Worm (Caenorhabditis elegans) whole organism, L4 larva: ENCODE data around the gene F59G1.4.

ENCODE experiments used
- F26F4.8 ChIP-seq: fragments of 200-800 bp; sonication (Bioruptor generic); conservative IDR thresholded peaks from 2 replicates; pipeline ENCODE4 v1.3.6; 2022; ENCODE audit warnings: missing genetic modification characterization, missing compliant biosample characterization
- T20F7.1 ChIP-seq: fragments of 200-800 bp; sonication (Bioruptor generic); optimal IDR thresholded peaks from 2 replicates; lab custom pipeline; 2018; ENCODE audit warnings: mild to moderate bottlenecking, missing genetic modification characterization, missing compliant biosample characterization
- ZK337.2 ChIP-seq: fragments of 200-800 bp; sonication (Bioruptor generic); IDR thresholded peaks from 2 replicates; pipeline ENCODE4 v1.3.6; 2022; ENCODE audit warnings: missing genetic modification reagents, missing genetic modification characterization, missing compliant biosample characterization
- ZK546.5 ChIP-seq, 2 experiments: sonication (generic microtip); optimal IDR thresholded peaks; 2 replicates each; lab custom pipeline; 2017; ENCODE audit warnings: missing biosample characterization in 2 of 2, missing genetic modification characterization in 2 of 2
- ama-1 ChIP-seq: fragments of 150-350 bp; optimal IDR thresholded peaks from 2 replicates; lab custom pipeline; 2014; ENCODE audit warnings: inconsistent platforms, mixed read lengths
- ceh-32 ChIP-seq: sonication (generic microtip); optimal IDR thresholded peaks from 2 replicates; lab custom pipeline; 2016; ENCODE audit warnings: mild to moderate bottlenecking, missing genetic modification characterization, missing compliant biosample characterization; ENCODE audit not compliant: poor library complexity
- ceh-44 ChIP-seq: fragments of 200-800 bp; sonication (Bioruptor generic); IDR thresholded peaks from 2 replicates; pipeline ENCODE4 v1.3.6; 2022; ENCODE audit warnings: missing genetic modification reagents, missing genetic modification characterization, missing compliant biosample characterization
- ceh-62 ChIP-seq: sonication (generic microtip); optimal IDR thresholded peaks from 2 replicates; lab custom pipeline; 2017; ENCODE audit warnings: missing biosample characterization, missing genetic modification characterization
- ces-1 ChIP-seq: fragments of 150-350 bp; sonication (generic microtip); optimal IDR thresholded peaks from 4 replicates; lab custom pipeline; 2014; ENCODE audit warnings: missing biosample characterization, missing genetic modification reagents, missing genetic modification characterization
- ctbp-1 ChIP-seq: fragments of 200-800 bp; sonication (Bioruptor generic); IDR thresholded peaks from 2 replicates; pipeline ENCODE4 v1.3.6; 2022; ENCODE audit warnings: missing genetic modification reagents, missing genetic modification characterization, missing compliant biosample characterization
- daf-16 ChIP-seq, 3 experiments: sonication (generic microtip); optimal IDR thresholded peaks; 2 replicates each; lab custom pipeline; 2016 to 2017; ENCODE audit warnings: missing genetic modification characterization in 3 of 3, missing genetic modification reagents in 3 of 3, mild to moderate bottlenecking in 2 of 3, missing compliant biosample characterization in 2 of 3, missing biosample characterization in 1 of 3, moderate library complexity in 1 of 3
- dmd-6 ChIP-seq: fragments of 200-800 bp; sonication (Bioruptor generic); IDR thresholded peaks from 2 replicates; pipeline ENCODE4 v1.3.6; 2022; ENCODE audit warnings: missing genetic modification reagents, missing genetic modification characterization, missing compliant biosample characterization
- dve-1 ChIP-seq: sonication (generic microtip); optimal IDR thresholded peaks from 2 replicates; lab custom pipeline; 2017; ENCODE audit warnings: antibody characterized with exemption, mild to moderate bottlenecking, missing genetic modification characterization, missing compliant biosample characterization; ENCODE audit not compliant: insufficient read depth
- egl-27 ChIP-seq: sonication (generic microtip); optimal IDR thresholded peaks from 3 replicates; lab custom pipeline; 2017; ENCODE audit warnings: missing biosample characterization, missing genetic modification reagents, missing genetic modification characterization
- egl-43 ChIP-seq: fragments of 200-800 bp; sonication (Bioruptor generic); IDR thresholded peaks from 2 replicates; pipeline ENCODE4 v1.3.6; 2022; ENCODE audit warnings: missing genetic modification reagents, missing genetic modification characterization, missing compliant biosample characterization
- fos-1 ChIP-seq: fragments of 150-350 bp; optimal IDR thresholded peaks from 2 replicates; lab custom pipeline; 2014; ENCODE audit warnings: missing biosample characterization, missing genetic modification characterization
- hif-1 ChIP-seq, 2 experiments: sonication (generic microtip); optimal IDR thresholded peaks; 2 replicates each; lab custom pipeline; 2016 to 2017; ENCODE audit warnings: missing compliant biosample characterization in 2 of 2, missing genetic modification characterization in 2 of 2, missing genetic modification reagents in 2 of 2, missing genotype in 2 of 2, mild to moderate bottlenecking in 1 of 2
- hlh-11 ChIP-seq: fragments of 200-800 bp; sonication (Bioruptor generic); optimal IDR thresholded peaks from 2 replicates; lab custom pipeline; 2018; ENCODE audit warnings: mild to moderate bottlenecking, missing genetic modification characterization, missing compliant biosample characterization
- hlh-30 ChIP-seq: sonication (generic microtip); optimal IDR thresholded peaks from 2 replicates; lab custom pipeline; 2017; ENCODE audit warnings: antibody characterized with exemption, mild to moderate bottlenecking, missing genetic modification characterization, missing compliant biosample characterization; ENCODE audit not compliant: insufficient read depth
- hmg-1.1 ChIP-seq: fragments of 200-800 bp; sonication (Bioruptor generic); IDR thresholded peaks from 2 replicates; pipeline ENCODE4 v1.3.6; 2022; ENCODE audit warnings: missing genetic modification reagents, missing genetic modification characterization, missing compliant biosample characterization
- lim-7 ChIP-seq: fragments of 200-800 bp; sonication (Bioruptor generic); IDR thresholded peaks from 2 replicates; pipeline ENCODE4 v1.3.6; 2022; ENCODE audit warnings: missing genetic modification characterization, missing compliant biosample characterization
- lin-38 ChIP-seq: fragments of 200-800 bp; sonication (Bioruptor generic); IDR thresholded peaks from 2 replicates; pipeline ENCODE4 v1.3.6; 2022; ENCODE audit warnings: missing genetic modification reagents, missing genetic modification characterization, missing compliant biosample characterization
- lin-39 ChIP-seq: fragments of 150-350 bp; optimal IDR thresholded peaks from 2 replicates; lab custom pipeline; 2014; ENCODE audit warnings: missing biosample characterization, missing genetic modification reagents, missing genetic modification characterization
- lsy-2 ChIP-seq, 2 experiments: fragments of 150-350 bp in 1 of 2; sonication (generic microtip) in 1 of 2; optimal IDR thresholded peaks; 2 replicates each; lab custom pipeline; 2014 to 2017; ENCODE audit warnings: missing biosample characterization in 2 of 2, missing genetic modification characterization in 2 of 2
- madf-5 ChIP-seq, 2 experiments: fragments of 200-800 bp; sonication (Bioruptor generic); IDR thresholded peaks; 2 replicates each; pipeline ENCODE4 v1.3.6; 2022; ENCODE audit warnings: missing compliant biosample characterization in 2 of 2, missing genetic modification characterization in 2 of 2
- mdt-29 ChIP-seq: fragments of 200-800 bp; sonication (Bioruptor generic); IDR thresholded peaks from 2 replicates; pipeline ENCODE4 v1.3.6; 2022; ENCODE audit warnings: missing genetic modification reagents, missing genetic modification characterization, missing compliant biosample characterization
- mes-2 ChIP-seq: sonication (generic microtip); optimal IDR thresholded peaks from 2 replicates; lab custom pipeline; 2016; ENCODE audit warnings: missing genotype, mild to moderate bottlenecking, missing genetic modification characterization, missing compliant biosample characterization; ENCODE audit not compliant: poor library complexity, severe bottlenecking
- mxl-2 ChIP-seq: fragments of 200-800 bp; sonication (Bioruptor generic); conservative IDR thresholded peaks from 2 replicates; pipeline ENCODE4 v1.3.6; 2022; ENCODE audit warnings: missing genetic modification reagents, missing genetic modification characterization, missing compliant biosample characterization
- mxl-3 ChIP-seq: fragments of 200-800 bp; sonication (Bioruptor generic); optimal IDR thresholded peaks from 2 replicates; lab custom pipeline; 2018; ENCODE audit warnings: mild to moderate bottlenecking, missing genetic modification characterization, missing compliant biosample characterization
- nhr-111 ChIP-seq: fragments of 200-800 bp; sonication (Bioruptor generic); optimal IDR thresholded peaks from 2 replicates; lab custom pipeline; 2018; ENCODE audit warnings: mild to moderate bottlenecking, missing genetic modification characterization, missing compliant biosample characterization
- nhr-237 ChIP-seq: sonication (generic microtip); optimal IDR thresholded peaks from 2 replicates; lab custom pipeline; 2017; ENCODE audit warnings: missing biosample characterization, missing genetic modification characterization
- nhr-25 ChIP-seq: sonication (generic microtip); optimal IDR thresholded peaks from 2 replicates; lab custom pipeline; 2017; ENCODE audit warnings: missing genetic modification characterization, mild to moderate bottlenecking, missing compliant biosample characterization, antibody characterized with exemption, moderate library complexity, borderline replicate concordance; ENCODE audit not compliant: insufficient read depth
- nhr-28 ChIP-seq: fragments of 150-350 bp; optimal IDR thresholded peaks from 2 replicates; lab custom pipeline; 2014; ENCODE audit warnings: missing biosample characterization, missing genetic modification characterization
- nhr-41 ChIP-seq: fragments of 200-800 bp; sonication (Bioruptor generic); IDR thresholded peaks from 2 replicates; pipeline ENCODE4 v1.3.6; 2022; ENCODE audit warnings: missing genetic modification reagents, missing genetic modification characterization, missing compliant biosample characterization
- nhr-48 ChIP-seq: sonication (generic microtip); optimal IDR thresholded peaks from 2 replicates; lab custom pipeline; 2016; ENCODE audit warnings: mild to moderate bottlenecking, missing genetic modification characterization, missing compliant biosample characterization
- nhr-77 ChIP-seq: fragments of 150-350 bp; optimal IDR thresholded peaks from 2 replicates; lab custom pipeline; 2014; ENCODE audit warnings: missing biosample characterization, missing genetic modification characterization
- pha-4 ChIP-seq, 2 experiments: fragments of 150-350 bp in 1 of 2; fragments of 200-800 bp in 1 of 2; sonication (Bioruptor generic) in 1 of 2; IDR thresholded peaks in 1 of 2; optimal IDR thresholded peaks in 1 of 2; 2 replicates each; pipeline versions ENCODE4 v1.3.6 to Lab custom; 2014 to 2022; ENCODE audit warnings: missing genetic modification characterization in 2 of 2, missing genetic modification reagents in 2 of 2, missing biosample characterization in 1 of 2, missing compliant biosample characterization in 1 of 2
- php-3 ChIP-seq: fragments of 200-800 bp; sonication (Bioruptor generic); IDR thresholded peaks from 2 replicates; pipeline ENCODE4 v1.3.6; 2022; ENCODE audit warnings: missing genetic modification reagents, missing genetic modification characterization, missing compliant biosample characterization
- pqm-1 ChIP-seq: sonication (generic microtip); optimal IDR thresholded peaks from 2 replicates; lab custom pipeline; 2017; ENCODE audit warnings: missing biosample characterization, missing genetic modification characterization
- rbr-2 ChIP-seq: sonication (generic microtip); optimal IDR thresholded peaks from 2 replicates; lab custom pipeline; 2016; ENCODE audit warnings: missing genotype, missing genetic modification characterization, missing compliant biosample characterization
- sdz-12 ChIP-seq: fragments of 200-800 bp; sonication (Bioruptor generic); optimal IDR thresholded peaks from 2 replicates; lab custom pipeline; 2018; ENCODE audit warnings: mild to moderate bottlenecking, missing genetic modification characterization, missing compliant biosample characterization
- tag-97 ChIP-seq: fragments of 200-800 bp; sonication (Bioruptor generic); IDR thresholded peaks from 2 replicates; pipeline ENCODE4 v1.3.6; 2022; ENCODE audit warnings: missing genetic modification characterization, missing compliant biosample characterization
- tra-1 ChIP-seq: fragments of 200-800 bp; sonication (Bioruptor generic); IDR thresholded peaks from 2 replicates; pipeline ENCODE4 v1.3.6; 2022; ENCODE audit warnings: missing genetic modification reagents, missing genetic modification characterization, missing compliant biosample characterization
- unc-39 ChIP-seq: sonication (generic microtip); optimal IDR thresholded peaks from 2 replicates; lab custom pipeline; 2017; ENCODE audit warnings: missing biosample characterization, missing genetic modification characterization
- unc-62 ChIP-seq, 3 experiments: fragments of 150-350 bp in 1 of 3; sonication (generic microtip); optimal IDR thresholded peaks in 2 of 3; peaks in 1 of 3; 1 replicate in 1 of 3; 2 replicates in 2 of 3; lab custom pipeline; 2014 to 2017; ENCODE audit warnings: missing biosample characterization in 3 of 3, missing genetic modification characterization in 3 of 3, missing genetic modification reagents in 3 of 3, missing genotype in 1 of 3
- zag-1 ChIP-seq: fragments of 150-350 bp; optimal IDR thresholded peaks from 2 replicates; lab custom pipeline; 2014; ENCODE audit warnings: missing biosample characterization, missing genetic modification characterization
- ztf-7 ChIP-seq: fragments of 150-350 bp; optimal IDR thresholded peaks from 2 replicates; lab custom pipeline; 2014; ENCODE audit warnings: missing biosample characterization, missing genetic modification characterization

Gene F59G1.4

DNA sequence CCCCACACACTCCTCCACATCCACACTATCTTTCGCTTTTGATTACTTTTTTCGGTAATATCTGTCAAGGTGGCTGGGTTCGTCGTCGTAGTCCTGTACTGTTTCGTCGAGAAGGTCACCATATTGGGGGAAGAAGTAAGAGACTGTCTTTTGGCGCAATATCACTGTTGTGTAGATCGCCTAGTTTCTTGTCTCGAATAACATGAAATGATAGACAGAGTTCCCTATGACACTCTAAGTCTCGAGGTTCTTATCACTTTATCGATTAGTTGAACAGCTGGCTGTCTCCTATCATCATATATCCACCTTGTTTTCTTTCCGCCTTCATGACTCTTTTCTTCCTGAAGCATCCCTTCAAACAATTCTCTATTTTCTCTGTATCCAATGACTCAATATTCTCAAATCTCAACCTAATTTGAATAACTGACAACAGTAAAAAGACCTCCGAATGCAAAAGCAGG is 38.0 kb downstream of the F59G1.4 start (continued):
- TF ChIP-seq ztf-7 (tag; lab: Kevin White, UChicago) (no peak), sdz-12 (GFP tag; lab: Kevin White, UChicago) (no peak), nhr-111 (no peak), nhr-41 (GFP tag; lab: Robert Waterston, UW) (no peak), nhr-237 (tag; lab: Kevin White, UChicago) (no peak), pha-4 (GFP tag; IDR thresholded peaks at IDR 0.05; lab: Robert Waterston, UW) (no peak), pha-4 (tag; optimal IDR thresholded peaks at IDR 0.05; lab: Kevin White, UChicago) (no peak), fos-1 (no peak), ZK337.2 (no peak), ces-1 (no peak), rbr-2 (tag; lab: Kevin White, UChicago) (no peak), T20F7.1 (GFP tag; lab: Kevin White, UChicago) (no peak), lim-7 (no peak), ceh-44 (no peak), lin-38 (GFP tag; lab: Robert Waterston, UW) (no peak), mdt-29 (GFP tag; lab: Robert Waterston, UW) (no peak), zag-1 (tag; lab: Kevin White, UChicago) (no peak), nhr-25 (no peak), ceh-62 (tag; lab: Kevin White, UChicago) (no peak), mxl-3 (GFP tag; lab: Kevin White, UChicago) (no peak), unc-39 (tag; lab: Kevin White, UChicago) (no peak), nhr-48 (tag; lab: Kevin White, UChicago) (no peak)

ce11 chrII:5936009-5936408 is 40.0 kb downstream of the F59G1.4 start:
- TF ChIP-seq ctbp-1 (GFP tag; lab: Robert Waterston, UW): no peak
- no peak for TF ChIP-seq daf-16 (GFP tag; optimal IDR thresholded peaks at IDR 0.05; lab: Kevin White, UChicago)
- peak; percentile 90 for TF ChIP-seq daf-16 (tag; optimal IDR thresholded peaks at IDR 0.05; lab: Kevin White, UChicago)
- no peak for TF ChIP-seq madf-5 (GFP tag; IDR thresholded peaks at IDR 0.05; lab: Robert Waterston, UW)
- peak; percentile 74 for TF ChIP-seq hlh-11 (tag; lab: Kevin White, UChicago)
- TF ChIP-seq mxl-3 (GFP tag; lab: Kevin White, UChicago): peak; percentile 9
- no peak for TF ChIP-seq egl-27
- TF ChIP-seq sdz-12 (GFP tag; lab: Kevin White, UChicago): no peak
- peak; percentile 73 for TF ChIP-seq nhr-77 (tag; lab: Kevin White, UChicago)
- TF ChIP-seq mxl-2 (GFP tag; lab: Robert Waterston, UW): no peak
- TF ChIP-seq ceh-32 (tag; lab: Kevin White, UChicago): no peak
- TF ChIP-seq nhr-48 (tag; lab: Kevin White, UChicago): peak; percentile 13
- TF ChIP-seq hmg-1.1: no peak
- TF ChIP-seq T20F7.1 (GFP tag; lab: Kevin White, UChicago): peak; percentile 31
- no peak for TF ChIP-seq egl-43
- peak; percentile 64 for TF ChIP-seq nhr-28 (tag; lab: Kevin White, UChicago)
- no peak for TF ChIP-seq lin-39 (tag; lab: Kevin White, UChicago)
- peak in 1 of 2 experiments; percentile 84 for TF ChIP-seq unc-62 (GFP tag; optimal IDR thresholded peaks at IDR 0.05 in 1 of 2; lab: Kevin White, UChicago)
- TF ChIP-seq unc-62 (tag; optimal IDR thresholded peaks at IDR 0.05; lab: Kevin White, UChicago): no peak
- no peak for TF ChIP-seq ama-1 (lab: Kevin White, UChicago)
- TF ChIP-seq pqm-1: peak; percentile 71
- TF ChIP-seq hlh-30: peak; percentile 76
- TF ChIP-seq tra-1 (GFP tag; lab: Robert Waterston, UW): peak; percentile 66; the same call in 1 of the 2 replicates
- no peak for TF ChIP-seq tag-97 (GFP tag; lab: Robert Waterston, UW)
- TF ChIP-seq hif-1 (tag; optimal IDR thresholded peaks at IDR 0.05; lab: Kevin White, UChicago): peak in 1 of 2 experiments; percentile 66
- TF ChIP-seq nhr-41 (GFP tag; lab: Robert Waterston, UW): no peak
- no peak for TF ChIP-seq F26F4.8 (GFP tag; lab: Robert Waterston, UW)
- peak; percentile 87 for TF ChIP-seq dmd-6
- TF ChIP-seq mes-2 (tag; lab: Kevin White, UChicago): peak; percentile 22
- TF ChIP-seq dve-1 (tag; lab: Kevin White, UChicago): peak; percentile 85
- no peak for TF ChIP-seq ZK546.5 (tag; optimal IDR thresholded peaks at IDR 0.05; lab: Kevin White, UChicago)
- peak; percentile 56; the same call in 1 of the 2 replicates for TF ChIP-seq php-3 (GFP tag; lab: Robert Waterston, UW)
- peak in 1 of 2 experiments; percentile 47 for TF ChIP-seq lsy-2 (tag; optimal IDR thresholded peaks at IDR 0.05; lab: Kevin White, UChicago)
